Worm (Caenorhabditis elegans) whole organism, late embryonic: Measurements from ENCODE around the gene T28D6.6.

Experiments
- C08G9.2 ChIP-seq: sonication (generic microtip); optimal IDR thresholded peaks from 2 replicates; lab custom pipeline; 2016; ENCODE audit warnings: mild to moderate bottlenecking, missing genetic modification characterization, moderate library complexity, missing compliant biosample characterization
- F13H6.1 ChIP-seq: sonication (generic microtip); optimal IDR thresholded peaks from 2 replicates; lab custom pipeline; 2016; ENCODE audit warnings: missing genetic modification characterization, missing compliant biosample characterization
- K02D7.2 ChIP-seq: sonication (generic microtip); optimal IDR thresholded peaks from 2 replicates; lab custom pipeline; 2017; ENCODE audit warnings: mild to moderate bottlenecking, missing genetic modification characterization, missing compliant biosample characterization
- T23F11.4 ChIP-seq: fragments of 200-800 bp; sonication (Bioruptor generic); optimal IDR thresholded peaks from 2 replicates; lab custom pipeline; 2018; ENCODE audit warnings: mild to moderate bottlenecking, missing genetic modification characterization, missing compliant biosample characterization
- ahr-1 ChIP-seq: sonication (generic microtip); optimal IDR thresholded peaks from 2 replicates; lab custom pipeline; 2016; ENCODE audit warnings: missing genetic modification characterization, missing compliant biosample characterization
- ama-1 ChIP-seq: fragments of 150-350 bp; optimal IDR thresholded peaks from 2 replicates; lab custom pipeline; 2014
- ceh-14 ChIP-seq: sonication (generic microtip); optimal IDR thresholded peaks from 2 replicates; lab custom pipeline; 2016; ENCODE audit warnings: missing genotype, missing genetic modification characterization, missing compliant biosample characterization
- ceh-19 ChIP-seq: fragments of 200-800 bp; sonication (Bioruptor generic); optimal IDR thresholded peaks from 2 replicates; lab custom pipeline; 2018; ENCODE audit warnings: mild to moderate bottlenecking, missing genetic modification characterization, missing compliant biosample characterization
- ceh-2 ChIP-seq: sonication (generic microtip); optimal IDR thresholded peaks from 2 replicates; lab custom pipeline; 2016; ENCODE audit warnings: missing genotype, missing genetic modification characterization, missing compliant biosample characterization
- ceh-22 ChIP-seq: sonication (generic microtip); optimal IDR thresholded peaks from 2 replicates; lab custom pipeline; 2017; ENCODE audit warnings: missing biosample characterization, missing genetic modification characterization
- ceh-31 ChIP-seq: sonication (generic microtip); optimal IDR thresholded peaks from 2 replicates; lab custom pipeline; 2016; ENCODE audit warnings: missing genetic modification characterization, missing compliant biosample characterization
- ceh-34 ChIP-seq: sonication (generic microtip); optimal IDR thresholded peaks from 2 replicates; lab custom pipeline; 2016; ENCODE audit warnings: mild to moderate bottlenecking, missing genetic modification characterization, missing compliant biosample characterization
- ceh-48 ChIP-seq: sonication (generic microtip); optimal IDR thresholded peaks from 2 replicates; lab custom pipeline; 2016; ENCODE audit warnings: missing genetic modification characterization, inconsistent platforms, missing compliant biosample characterization
- che-1 ChIP-seq: sonication (generic microtip); optimal IDR thresholded peaks from 2 replicates; lab custom pipeline; 2016; ENCODE audit warnings: mild to moderate bottlenecking, missing genetic modification characterization, missing compliant biosample characterization
- elt-2 ChIP-seq: sonication (generic microtip); optimal IDR thresholded peaks from 2 replicates; lab custom pipeline; 2016; ENCODE audit warnings: missing genetic modification reagents, missing genetic modification characterization, missing compliant biosample characterization
- elt-4 ChIP-seq: sonication (generic microtip); optimal IDR thresholded peaks from 2 replicates; lab custom pipeline; 2016; ENCODE audit warnings: missing genetic modification characterization, missing compliant biosample characterization
- ets-4 ChIP-seq: sonication (generic microtip); optimal IDR thresholded peaks from 2 replicates; lab custom pipeline; 2016; ENCODE audit warnings: missing genetic modification characterization, missing compliant biosample characterization
- eyg-1 ChIP-seq: sonication (generic microtip); optimal IDR thresholded peaks from 2 replicates; lab custom pipeline; 2016; ENCODE audit warnings: missing genotype, missing genetic modification characterization, missing compliant biosample characterization
- fax-1 ChIP-seq: sonication (generic microtip); optimal IDR thresholded peaks from 2 replicates; lab custom pipeline; 2016; ENCODE audit warnings: missing genotype, missing genetic modification characterization, missing compliant biosample characterization
- fkh-10 ChIP-seq: fragments of 150-350 bp; optimal IDR thresholded peaks from 2 replicates; lab custom pipeline; 2014; ENCODE audit warnings: missing biosample characterization, missing genetic modification reagents, missing genetic modification characterization
- gmeb-2 ChIP-seq: sonication (generic microtip); optimal IDR thresholded peaks from 2 replicates; lab custom pipeline; 2016; ENCODE audit warnings: missing genetic modification characterization, inconsistent platforms, missing compliant biosample characterization
- hlh-13 ChIP-seq: fragments of 200-800 bp; sonication (Bioruptor generic); optimal IDR thresholded peaks from 2 replicates; lab custom pipeline; 2018; ENCODE audit warnings: mild to moderate bottlenecking, missing genetic modification characterization, missing compliant biosample characterization
- hlh-15 ChIP-seq: sonication (generic microtip); optimal IDR thresholded peaks from 2 replicates; lab custom pipeline; 2016; ENCODE audit warnings: missing genetic modification characterization, missing compliant biosample characterization
- hlh-30 ChIP-seq: sonication (generic microtip); optimal IDR thresholded peaks from 2 replicates; lab custom pipeline; 2017; ENCODE audit warnings: antibody characterized with exemption, missing genetic modification characterization, missing compliant biosample characterization; ENCODE audit not compliant: insufficient read depth
- hlh-8 ChIP-seq: sonication (generic microtip); optimal IDR thresholded peaks from 2 replicates; lab custom pipeline; 2016; ENCODE audit warnings: missing genotype, missing genetic modification characterization, missing compliant biosample characterization
- lim-6 ChIP-seq: sonication (generic microtip); optimal IDR thresholded peaks from 2 replicates; lab custom pipeline; 2016; ENCODE audit warnings: missing genetic modification characterization, missing compliant biosample characterization
- lin-11 ChIP-seq: fragments of 200-800 bp; sonication (Bioruptor generic); optimal IDR thresholded peaks from 2 replicates; lab custom pipeline; 2018; ENCODE audit warnings: mild to moderate bottlenecking, missing genetic modification characterization, missing compliant biosample characterization
- madf-2 ChIP-seq: sonication (generic microtip); optimal IDR thresholded peaks from 2 replicates; lab custom pipeline; 2017; ENCODE audit warnings: missing genetic modification characterization, missing compliant biosample characterization
- nfya-1 ChIP-seq: sonication (generic microtip); optimal IDR thresholded peaks from 2 replicates; lab custom pipeline; 2017; ENCODE audit warnings: missing genetic modification characterization, mild to moderate bottlenecking, missing compliant biosample characterization, antibody characterized with exemption, moderate library complexity
- nhr-232 ChIP-seq: sonication (generic microtip); optimal IDR thresholded peaks from 2 replicates; lab custom pipeline; 2016; ENCODE audit warnings: missing genetic modification characterization, missing compliant biosample characterization
- npax-4 ChIP-seq: sonication (generic microtip); optimal IDR thresholded peaks from 2 replicates; lab custom pipeline; 2016; ENCODE audit warnings: missing genetic modification characterization, missing compliant biosample characterization
- pat-9 ChIP-seq: fragments of 200-800 bp; sonication (Bioruptor generic); optimal IDR thresholded peaks from 2 replicates; lab custom pipeline; 2018; ENCODE audit warnings: mild to moderate bottlenecking, missing genetic modification characterization, moderate library complexity, missing compliant biosample characterization
- pha-2 ChIP-seq: sonication (generic microtip); optimal IDR thresholded peaks from 2 replicates; lab custom pipeline; 2017; ENCODE audit warnings: mild to moderate bottlenecking, missing genetic modification characterization, missing compliant biosample characterization
- pha-4 ChIP-seq: fragments of 150-350 bp; optimal IDR thresholded peaks from 2 replicates; lab custom pipeline; 2018; ENCODE audit warnings: missing biosample characterization, missing genetic modification reagents, missing genetic modification characterization
- pqm-1 ChIP-seq: sonication (generic microtip); optimal IDR thresholded peaks from 2 replicates; lab custom pipeline; 2016; ENCODE audit warnings: missing genetic modification characterization, missing compliant biosample characterization
- ref-2 ChIP-seq: sonication (generic microtip); optimal IDR thresholded peaks from 2 replicates; lab custom pipeline; 2016; ENCODE audit warnings: missing genetic modification characterization, missing compliant biosample characterization
- rnt-1 ChIP-seq: sonication (generic microtip); optimal IDR thresholded peaks from 2 replicates; lab custom pipeline; 2016; ENCODE audit warnings: missing genetic modification characterization, missing compliant biosample characterization
- sdc-2 ChIP-seq: sonication (generic microtip); optimal IDR thresholded peaks from 2 replicates; lab custom pipeline; 2016; ENCODE audit warnings: missing genotype, missing genetic modification characterization, missing compliant biosample characterization
- sox-2 ChIP-seq: fragments of 200-800 bp; sonication (Bioruptor generic); IDR thresholded peaks from 2 replicates; pipeline ENCODE4 v1.3.6; 2022; ENCODE audit warnings: missing genetic modification reagents, missing genetic modification characterization, missing compliant biosample characterization
- sox-4 ChIP-seq: sonication (generic microtip); optimal IDR thresholded peaks from 2 replicates; lab custom pipeline; 2017; ENCODE audit warnings: mild to moderate bottlenecking, missing genetic modification characterization, inconsistent platforms, missing compliant biosample characterization
- tbx-2 ChIP-seq: sonication (generic microtip); optimal IDR thresholded peaks from 2 replicates; lab custom pipeline; 2016; ENCODE audit warnings: missing genetic modification characterization, missing compliant biosample characterization
- tbx-7 ChIP-seq: sonication (generic microtip); optimal IDR thresholded peaks from 2 replicates; lab custom pipeline; 2016; ENCODE audit warnings: missing genotype, missing genetic modification characterization, missing compliant biosample characterization
- ttx-3 ChIP-seq: sonication (generic microtip); optimal IDR thresholded peaks from 2 replicates; lab custom pipeline; 2016; ENCODE audit warnings: missing genetic modification reagents, missing genetic modification characterization, missing compliant biosample characterization
- unc-3 ChIP-seq, 2 experiments: fragments of 200-800 bp in 1 of 2; sonication (Bioruptor generic) in 1 of 2; sonication (generic microtip) in 1 of 2; conservative IDR thresholded peaks in 1 of 2; optimal IDR thresholded peaks in 1 of 2; 2 replicates each; pipeline versions ENCODE4 v1.3.6 to Lab custom; 2016 to 2022; ENCODE audit warnings: missing compliant biosample characterization in 2 of 2, missing genetic modification characterization in 2 of 2, missing genetic modification reagents in 1 of 2
- unc-42 ChIP-seq: sonication (generic microtip); optimal IDR thresholded peaks from 2 replicates; lab custom pipeline; 2016; ENCODE audit warnings: missing genotype, missing genetic modification characterization, missing compliant biosample characterization
- unc-86 ChIP-seq: sonication (generic microtip); optimal IDR thresholded peaks from 2 replicates; lab custom pipeline; 2016; ENCODE audit warnings: missing genetic modification characterization, missing compliant biosample characterization
- zip-5 ChIP-seq: sonication (generic microtip); optimal IDR thresholded peaks from 2 replicates; lab custom pipeline; 2016; ENCODE audit warnings: missing genetic modification characterization, missing compliant biosample characterization
- ztf-16 ChIP-seq: sonication (generic microtip); optimal IDR thresholded peaks from 2 replicates; lab custom pipeline; 2017; ENCODE audit warnings: missing genetic modification characterization, missing compliant biosample characterization

Gene T28D6.6

ce11 chrIII:11317164-11317620 is 25.7 kb downstream of the T28D6.6 start, which contains the start of gene mcm-10 (continued):
- TF ChIP-seq pha-2 = peak; percentile 51
- TF ChIP-seq ets-4 (tag; lab: Kevin White, UChicago) = peak; percentile 95
- TF ChIP-seq ceh-22 (tag; lab: Kevin White, UChicago) = no peak
- TF ChIP-seq hlh-15 (tag; lab: Kevin White, UChicago) = peak; percentile 78
- peak; percentile 98 for TF ChIP-seq unc-42
- no peak for TF ChIP-seq K02D7.2 (tag; lab: Kevin White, UChicago)
- TF ChIP-seq gmeb-2 = peak; percentile 17
- peak; percentile 78 for TF ChIP-seq ceh-34 (tag; lab: Kevin White, UChicago)
- no peak for TF ChIP-seq elt-4 (tag; lab: Kevin White, UChicago)
- TF ChIP-seq ama-1 (lab: Kevin White, UChicago) = no peak
- TF ChIP-seq C08G9.2 (tag; lab: Kevin White, UChicago) = peak; percentile 95
- peak; percentile 85 for TF ChIP-seq unc-86 (tag; lab: Kevin White, UChicago)
- TF ChIP-seq F13H6.1 (tag; lab: Kevin White, UChicago) = peak; percentile 80
- peak; percentile 94 for TF ChIP-seq ceh-14 (tag; lab: Kevin White, UChicago)
- TF ChIP-seq unc-3 (GFP tag; conservative IDR thresholded peaks at IDR 0.05; lab: Robert Waterston, UW) = no peak
- peak; percentile 77 for TF ChIP-seq unc-3 (tag; optimal IDR thresholded peaks at IDR 0.05; lab: Kevin White, UChicago)
- peak; percentile 44 for TF ChIP-seq sdc-2 (tag; lab: Kevin White, UChicago)
- TF ChIP-seq ref-2 (tag; lab: Kevin White, UChicago) = peak; percentile 97
- TF ChIP-seq che-1 (tag; lab: Kevin White, UChicago) = peak; percentile 69
- peak; percentile 95 for TF ChIP-seq pqm-1 (tag; lab: Kevin White, UChicago)
- TF ChIP-seq ttx-3 (tag; lab: Kevin White, UChicago) = peak; percentile 59
- no peak for TF ChIP-seq sox-2 (GFP tag; lab: Robert Waterston, UW)
- TF ChIP-seq fax-1 (tag; lab: Kevin White, UChicago) = peak; percentile 90
- peak; percentile 19 for TF ChIP-seq npax-4
- no peak for TF ChIP-seq pha-4 (tag; lab: Kevin White, UChicago)
- peak; percentile 66 for TF ChIP-seq ceh-19 (GFP tag; lab: Kevin White, UChicago)
- peak; percentile 12 for TF ChIP-seq ceh-48 (tag; lab: Kevin White, UChicago)
- no peak for TF ChIP-seq hlh-13
- TF ChIP-seq T23F11.4 (GFP tag; lab: Kevin White, UChicago) = peak; percentile 43
- peak; percentile 95 for TF ChIP-seq zip-5
- no peak for TF ChIP-seq eyg-1 (tag; lab: Kevin White, UChicago)
- no peak for TF ChIP-seq fkh-10 (GFP tag; lab: Kevin White, UChicago)
- TF ChIP-seq hlh-30 (tag; lab: Kevin White, UChicago) = no peak
- TF ChIP-seq pat-9 = no peak

ce11 chrIII:11311466-11311865 is 31.4 kb downstream of the T28D6.6 start, which contains the start of gene rab-35:
Gene rab-35, minus strand, starts transcription at chrIII:11311566.
- TF ChIP-seq C08G9.2 (tag; lab: Kevin White, UChicago) (no peak), nhr-232 (tag; lab: Kevin White, UChicago) (no peak), ahr-1 (tag; lab: Kevin White, UChicago) (no peak), sdc-2 (tag; lab: Kevin White, UChicago) (no peak), sox-4 (no peak)

- TF ChIP-seq ets-4 (tag; lab: Kevin White, UChicago) (peak; percentile 88), unc-42 (peak; percentile 35), C08G9.2 (tag; lab: Kevin White, UChicago) (peak; percentile 92), ztf-16 (tag; lab: Kevin White, UChicago) (peak; percentile 54), elt-4 (tag; lab: Kevin White, UChicago) (no peak), zip-5 (peak; percentile 43), tbx-7 (tag; lab: Kevin White, UChicago) (peak; percentile 84), ref-2 (tag; lab: Kevin White, UChicago) (peak; percentile 82), ceh-2 (tag; lab: Kevin White, UChicago) (peak; percentile 87), hlh-15 (tag; lab: Kevin White, UChicago) (peak; percentile 50), ceh-31 (tag; lab: Kevin White, UChicago) (peak; percentile 96), ceh-34 (tag; lab: Kevin White, UChicago) (peak; percentile 32), F13H6.1 (tag; lab: Kevin White, UChicago) (peak; percentile 38), lin-11 (tag; lab: Kevin White, UChicago) (no peak), fax-1 (tag; lab: Kevin White, UChicago) (peak; percentile 5), nfya-1 (peak; percentile 3), ceh-48 (tag; lab: Kevin White, UChicago) (no peak), rnt-1 (peak; percentile 79), fkh-10 (GFP tag; lab: Kevin White, UChicago) (no peak), elt-2 (tag; lab: Kevin White, UChicago) (peak; percentile 60), sdc-2 (tag; lab: Kevin White, UChicago) (no peak), lim-6 (tag; lab: Kevin White, UChicago) (peak; percentile 54), madf-2 (tag; lab: Kevin White, UChicago) (no peak), tbx-2 (tag; lab: Kevin White, UChicago) (peak; percentile 87), hlh-8 (peak; percentile 87)
Observed at ce11 chrIII:11290554-11290953, 52.4 kb downstream of the T28D6.6 start, which contains the start of the genes gly-9, mib-1 and smc-3. Gene gly-9, minus strand, starts transcription at chrIII:11290580. Gene mib-1, minus strand, starts transcription at chrIII:11290676. Gene smc-3, plus strand, starts transcription at chrIII:11290904.
